Worm (Caenorhabditis elegans): ENCODE measurements around the gene twk-20.
A peak's percentile ranks its signal among the peaks of the same experiment; 100 is the strongest.

The twk-20 gene

ce11 chrX:13605854-13606253, 33.8 kb upstream of the twk-20 start:
- TF ChIP-seq fkh-10 (GFP tag; optimal IDR thresholded peaks at IDR 0.05), result no peak
- no peak for TF ChIP-seq ets-5 (GFP tag; IDR thresholded peaks at IDR 0.05)
- TF ChIP-seq rnt-1 (tag; optimal IDR thresholded peaks at IDR 0.05), result peak; percentile 6
- TF ChIP-seq snpc-4 (tag; optimal IDR thresholded peaks at IDR 0.05), result peak; percentile 73
- TF ChIP-seq efl-1 (optimal IDR thresholded peaks at IDR 0.05), result no peak
- peak in 1 of 2 experiments; percentile 21 for TF ChIP-seq efl-1 (GFP tag; optimal IDR thresholded peaks at IDR 0.05 in 1 of 2)

DNA sequence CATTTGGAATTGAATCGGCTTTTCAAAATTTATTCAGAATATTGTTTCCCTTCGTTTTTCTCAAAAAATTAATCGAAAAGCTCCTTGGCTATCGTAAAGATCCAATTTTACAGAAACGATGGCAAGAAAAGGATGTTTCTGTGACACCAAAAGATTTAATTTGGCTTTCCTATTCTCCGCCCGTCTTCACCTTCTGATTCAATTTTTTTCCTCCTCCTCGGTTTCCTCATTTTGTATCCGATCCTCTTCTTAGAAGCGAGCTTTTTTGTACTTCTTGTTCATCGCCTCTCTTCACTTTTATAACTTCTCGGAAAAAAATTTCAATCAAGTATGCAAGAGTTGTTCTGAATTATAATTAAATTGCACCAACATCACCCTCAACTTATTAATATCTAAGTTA, 29.6 kb upstream of the twk-20 start:
- TF ChIP-seq unc-130 (tag; optimal IDR thresholded peaks at IDR 0.05) (no peak), lin-39 (tag; optimal IDR thresholded peaks at IDR 0.05) (no peak), aha-1 (tag; optimal IDR thresholded peaks at IDR 0.05) (no peak), fkh-10 (GFP tag; optimal IDR thresholded peaks at IDR 0.05) (peak; percentile 53), lin-14 (GFP tag; optimal IDR thresholded peaks at IDR 0.05) (peak; percentile 11)

ce11 chrX:13615181-13615580, 24.5 kb upstream of the twk-20 start:
- TF ChIP-seq ceh-63 (GFP tag; optimal IDR thresholded peaks at IDR 0.05), result peak; percentile 76
- no peak for TF ChIP-seq unc-62 (GFP tag; optimal IDR thresholded peaks at IDR 0.05)
- peak; percentile 4 for TF ChIP-seq dsc-1 (tag; optimal IDR thresholded peaks at IDR 0.05)
- no peak for TF ChIP-seq ceh-88 (GFP tag; IDR thresholded peaks at IDR 0.05)
- no peak for TF ChIP-seq rnt-1 (tag; optimal IDR thresholded peaks at IDR 0.05)
- TF ChIP-seq hlh-4 (tag; optimal IDR thresholded peaks at IDR 0.05), result no peak
- TF ChIP-seq lin-14 (GFP tag; optimal IDR thresholded peaks at IDR 0.05), result peak; percentile 27
- no peak for TF ChIP-seq hlh-17 (GFP tag; optimal IDR thresholded peaks at IDR 0.05; ENCODE audit: borderline replicate concordance)
- TF ChIP-seq zip-4 (GFP tag; optimal IDR thresholded peaks at IDR 0.05), result no peak

ce11 chrX:13618574-13618973, 21.1 kb upstream of the twk-20 start, which contains the start of gene nlp-53:
Gene nlp-53, plus strand, starts transcription at chrX:13618874.
- TF ChIP-seq nhr-85 (tag) (peak; percentile 36), ets-5 (GFP tag; IDR thresholded peaks at IDR 0.05) (no peak)

ce11 chrX:13621628-13622027, 18.0 kb upstream of the twk-20 start, which contains the start of gene Y12A6A.1:
Gene Y12A6A.1, minus strand, starts transcription at chrX:13621728.
- no peak for TF ChIP-seq tbx-2 (tag; optimal IDR thresholded peaks at IDR 0.05)
- TF ChIP-seq elt-3 (tag; optimal IDR thresholded peaks at IDR 0.05), result no peak
- no peak for TF ChIP-seq alr-1 (tag; optimal IDR thresholded peaks at IDR 0.05; ENCODE audit: borderline replicate concordance)
- no peak for TF ChIP-seq C16A3.4 (tag; optimal IDR thresholded peaks at IDR 0.05)
- TF ChIP-seq nhr-12 (tag; optimal IDR thresholded peaks at IDR 0.05), result no peak
- TF ChIP-seq efl-1 (optimal IDR thresholded peaks at IDR 0.05), result no peak
- TF ChIP-seq efl-1 (GFP tag; optimal IDR thresholded peaks at IDR 0.05 in 1 of 2), result peak in 1 of 2 experiments; percentile 19

DNA sequence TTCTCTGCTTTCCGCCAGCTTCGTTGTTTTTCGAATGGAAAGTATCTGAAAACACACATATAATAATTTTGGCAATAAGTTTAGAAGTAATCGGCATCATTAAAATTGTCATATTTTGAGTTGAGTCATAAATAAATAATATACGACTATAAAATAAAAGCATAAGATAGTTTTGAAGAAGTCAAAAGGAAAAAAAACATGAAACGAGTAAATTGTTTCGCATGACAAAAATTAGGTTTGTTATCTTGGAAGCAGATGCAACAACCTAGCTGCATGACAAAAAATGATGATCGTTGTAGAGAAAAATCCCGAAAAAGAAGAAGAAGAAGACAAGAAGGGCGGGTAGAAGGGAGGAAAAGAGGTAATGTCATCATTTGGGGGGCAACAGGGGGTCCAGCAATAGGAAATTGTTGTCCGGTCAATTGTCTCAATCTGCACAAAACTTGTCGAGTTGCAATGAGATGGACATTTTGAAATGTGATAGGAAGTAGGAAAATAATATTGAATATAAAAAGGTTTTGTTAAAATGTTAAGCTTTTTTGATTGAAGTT, 8.5 kb upstream of the twk-20 start, which contains the start of gene nlg-1:
nlg-1 (minus strand) TSS at position 51 of the 551 bp plus-strand sequence.
- no peak for TF ChIP-seq mdl-1 (tag; optimal IDR thresholded peaks at IDR 0.05)
- peak; percentile 78 for TF ChIP-seq fkh-10 (GFP tag; optimal IDR thresholded peaks at IDR 0.05)
- peak; percentile 74 for TF ChIP-seq lin-14 (GFP tag; optimal IDR thresholded peaks at IDR 0.05)

ce11 chrX:13632245-13632644, 7.4 kb upstream of the twk-20 start:
- TF ChIP-seq lin-14 (GFP tag; optimal IDR thresholded peaks at IDR 0.05) (peak; percentile 59), nhr-90 (tag; optimal IDR thresholded peaks at IDR 0.05; ENCODE audit: poor library complexity) (no peak), efl-1 (optimal IDR thresholded peaks at IDR 0.05) (no peak), efl-1 (GFP tag; optimal IDR thresholded peaks at IDR 0.05 in 1 of 2) (no peak), nhr-71 (tag; optimal IDR thresholded peaks at IDR 0.05) (peak; percentile 17), ceh-8 (GFP tag; optimal IDR thresholded peaks at IDR 0.05) (peak; percentile 20)

Data from whole organism, L1 larva.